Worm (Caenorhabditis elegans) whole organism, young adult: ENCODE measurements around the gene srh-22.

Experiments used
- ZK185.1 ChIP-seq: sonication (generic microtip); optimal IDR thresholded peaks from 2 replicates; lab custom pipeline; 2016; ENCODE audit warnings: mild to moderate bottlenecking, missing genetic modification characterization, missing compliant biosample characterization; ENCODE audit not compliant: poor library complexity, severe bottlenecking
- let-526 ChIP-seq: fragments of 200-800 bp; sonication (Bioruptor generic); IDR thresholded peaks from 2 replicates; pipeline ENCODE4 v1.3.6; 2022; ENCODE audit warnings: missing genetic modification reagents, missing genetic modification characterization, missing compliant biosample characterization
- nfya-2 ChIP-seq: fragments of 200-800 bp; sonication (Bioruptor generic); IDR thresholded peaks from 2 replicates; pipeline ENCODE4 v1.3.6; 2022; ENCODE audit warnings: missing genetic modification reagents, missing genetic modification characterization, missing compliant biosample characterization
- tbx-9 ChIP-seq: sonication (generic microtip); optimal IDR thresholded peaks from 2 replicates; lab custom pipeline; 2016; ENCODE audit warnings: borderline replicate concordance, missing genetic modification characterization, inconsistent platforms, missing compliant biosample characterization

DNA sequence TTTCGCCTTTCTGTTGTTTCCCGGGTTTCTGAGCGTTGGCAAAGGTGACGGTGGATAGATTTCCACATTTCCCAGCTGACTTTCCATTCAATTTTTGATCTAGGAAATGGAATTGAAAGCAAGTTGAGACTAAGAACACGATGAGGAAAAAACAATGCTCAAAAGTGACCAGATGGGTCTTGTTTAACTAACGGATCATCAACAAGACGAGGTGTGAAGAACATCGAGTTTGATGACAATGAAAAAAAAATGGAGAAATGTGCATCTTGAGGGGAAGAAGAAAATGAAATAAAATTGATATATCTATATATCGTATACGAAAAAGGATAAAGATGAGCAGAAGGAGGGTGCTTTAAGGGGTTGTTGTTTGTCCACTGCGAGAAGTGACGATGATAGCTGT, 44.5 kb upstream of the srh-22 start, which contains the start of gene T19H12.6:
- TF ChIP-seq ZK185.1 (tag; lab: Kevin White, UChicago) (no peak), nfya-2 (GFP tag; lab: Robert Waterston, UW) (no peak), let-526 (GFP tag; lab: Robert Waterston, UW) (no peak), tbx-9 (no peak)
